Fruit fly (Drosophila melanogaster) Kc167 (cell line): ENCODE results near the gene Jon74E.

Experiments used
- Myc ChIP-seq: fragments of >200 bp; optimal IDR thresholded peaks from 2 replicates; lab custom pipeline; 2017; ENCODE audit warnings: missing external identifiers
- Sin3A ChIP-seq: fragments of >200 bp; optimal IDR thresholded peaks from 2 replicates; lab custom pipeline; 2018; ENCODE audit warnings: missing external identifiers
- h ChIP-seq: fragments of >200 bp; optimal IDR thresholded peaks from 3 replicates; lab custom pipeline; 2018; ENCODE audit warnings: missing external identifiers
- insv ChIP-seq: fragments of >200 bp; optimal IDR thresholded peaks from 3 replicates; lab custom pipeline; 2018; ENCODE audit warnings: missing external identifiers
- psq ChIP-seq: fragments of >200 bp; optimal IDR thresholded peaks from 2 replicates; lab custom pipeline; 2017; ENCODE audit warnings: missing external identifiers
- ttk ChIP-seq: sonication (Bioruptor generic); optimal IDR thresholded peaks from 2 replicates; lab custom pipeline; 2017; ENCODE audit warnings: missing external identifiers

Jon74E gene

dm6 chr3L:17579121-17579520, 30.2 kb upstream of the Jon74E start:
- TF ChIP-seq insv (lab: Kevin White, UChicago) (no peak), psq (lab: Kevin White, UChicago) (no peak), h (no peak), ttk (lab: Kevin White, UChicago) (no peak), Sin3A (lab: Kevin White, UChicago) (no peak), Myc (lab: Kevin White, UChicago) (no peak)

DNA sequence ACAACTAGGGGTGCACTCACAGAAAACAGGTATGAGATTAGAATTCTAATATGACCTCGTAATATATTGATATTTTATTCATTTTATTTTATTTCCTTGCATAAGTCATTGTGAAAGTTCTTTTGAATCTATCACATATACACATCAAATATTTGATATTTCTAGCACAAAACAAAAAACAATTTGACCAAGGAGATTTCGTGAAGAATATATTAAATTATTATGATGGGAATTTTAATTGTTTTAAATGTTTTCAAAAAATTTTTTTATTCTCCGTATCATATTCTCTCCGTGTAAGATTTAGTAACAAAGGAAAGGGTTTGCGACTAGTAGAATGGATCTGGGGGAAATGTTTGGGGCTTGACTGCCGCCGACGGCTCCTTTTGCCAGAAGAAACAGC, 29.5 kb upstream of the Jon74E start:
- TF ChIP-seq Myc (lab: Kevin White, UChicago) (no peak), psq (lab: Kevin White, UChicago) (no peak), ttk (lab: Kevin White, UChicago) (no peak)

dm6 chr3L:17577530-17578351, 28.8 kb upstream of the Jon74E start:
- TF ChIP-seq h = no peak
- TF ChIP-seq Sin3A (lab: Kevin White, UChicago) = no peak
- TF ChIP-seq insv (lab: Kevin White, UChicago) = no peak
- TF ChIP-seq psq (lab: Kevin White, UChicago) = no peak
- TF ChIP-seq ttk (lab: Kevin White, UChicago) = no peak
- no peak for TF ChIP-seq Myc (lab: Kevin White, UChicago)

DNA sequence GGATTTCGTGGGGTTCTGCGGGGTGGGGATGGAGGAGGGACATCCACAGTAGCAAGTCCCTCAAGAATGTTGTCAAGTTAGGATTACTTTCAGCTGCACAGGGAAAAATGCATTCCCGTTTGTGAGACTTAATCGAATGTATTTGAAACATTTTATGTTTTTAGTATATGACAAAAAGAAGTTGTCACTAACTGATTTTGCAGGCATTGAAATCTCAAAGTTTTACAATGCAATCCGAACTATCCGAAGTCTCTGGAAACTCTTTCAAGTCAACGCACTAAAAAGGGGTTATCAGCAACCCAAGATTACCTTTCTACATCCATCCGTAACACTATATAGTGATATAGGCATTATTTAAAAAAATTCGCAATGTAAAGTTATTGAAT, 28.0 kb upstream of the Jon74E start:
- TF ChIP-seq psq (lab: Kevin White, UChicago) (no peak), ttk (lab: Kevin White, UChicago) (no peak), Sin3A (lab: Kevin White, UChicago) (no peak), Myc (lab: Kevin White, UChicago) (no peak), insv (lab: Kevin White, UChicago) (no peak), h (no peak)

dm6 chr3L:17576093-17576885, 27.4 kb upstream of the Jon74E start:
- TF ChIP-seq ttk (lab: Kevin White, UChicago) = no peak
- no peak for TF ChIP-seq h
- no peak for TF ChIP-seq Myc (lab: Kevin White, UChicago)
- no peak for TF ChIP-seq insv (lab: Kevin White, UChicago)
- no peak for TF ChIP-seq psq (lab: Kevin White, UChicago)
- no peak for TF ChIP-seq Sin3A (lab: Kevin White, UChicago)

- TF ChIP-seq h = no peak
- no peak for TF ChIP-seq insv (lab: Kevin White, UChicago)
- TF ChIP-seq psq (lab: Kevin White, UChicago) = no peak
- no peak for TF ChIP-seq Sin3A (lab: Kevin White, UChicago)
- TF ChIP-seq ttk (lab: Kevin White, UChicago) = no peak
- no peak for TF ChIP-seq Myc (lab: Kevin White, UChicago)
These were observed 24.9 kb upstream of the Jon74E start for dm6 chr3L:17573823-17574222.

- TF ChIP-seq insv (lab: Kevin White, UChicago) (no peak), h (no peak), Sin3A (lab: Kevin White, UChicago) (no peak), Myc (lab: Kevin White, UChicago) (no peak), psq (lab: Kevin White, UChicago) (no peak), ttk (lab: Kevin White, UChicago) (no peak)
These were observed 23.2 kb upstream of the Jon74E start for dm6 chr3L:17572090-17572489.

- TF ChIP-seq ttk (lab: Kevin White, UChicago) = no peak
- no peak for TF ChIP-seq Myc (lab: Kevin White, UChicago)
- no peak for TF ChIP-seq psq (lab: Kevin White, UChicago)
- no peak for TF ChIP-seq h
- TF ChIP-seq Sin3A (lab: Kevin White, UChicago) = no peak
- no peak for TF ChIP-seq insv (lab: Kevin White, UChicago)
These were observed 21.6 kb upstream of the Jon74E start for dm6 chr3L:17570547-17570873.

- no peak for TF ChIP-seq Sin3A (lab: Kevin White, UChicago)
- TF ChIP-seq insv (lab: Kevin White, UChicago) = no peak
- TF ChIP-seq h = no peak
- no peak for TF ChIP-seq psq (lab: Kevin White, UChicago)
- TF ChIP-seq ttk (lab: Kevin White, UChicago) = no peak
- no peak for TF ChIP-seq Myc (lab: Kevin White, UChicago)
These were observed 21.0 kb upstream of the Jon74E start for dm6 chr3L:17569737-17570546.

DNA sequence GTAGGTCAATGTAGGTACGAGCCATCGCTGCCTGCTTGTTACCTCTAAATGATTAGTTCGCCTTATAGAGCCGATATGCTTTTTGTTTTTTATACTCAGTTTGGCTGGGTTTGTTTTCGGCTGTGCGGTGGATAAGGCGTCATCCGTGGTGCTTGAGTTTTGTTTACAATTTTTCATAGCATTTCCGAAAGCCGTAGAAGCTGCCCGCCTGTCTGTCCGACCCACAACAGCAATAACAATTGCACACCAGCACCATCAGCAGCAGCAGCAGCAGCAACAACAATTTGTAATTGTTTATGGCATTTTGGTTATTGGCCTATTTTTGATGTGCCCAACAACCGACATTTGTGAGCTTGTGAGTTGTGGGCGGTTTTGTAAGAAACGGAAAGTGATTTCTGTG, 19.8 kb upstream of the Jon74E start:
- TF ChIP-seq insv (lab: Kevin White, UChicago) (no peak), h (no peak), Sin3A (lab: Kevin White, UChicago) (no peak), psq (lab: Kevin White, UChicago) (no peak), ttk (lab: Kevin White, UChicago) (no peak), Myc (lab: Kevin White, UChicago) (no peak)
